Fruit fly (Drosophila melanogaster) whole organism, adult: Measurements from ENCODE around the gene Spt7.
"Not testable (repeated sequence)": the region's sequence is repeated elsewhere in the genome, so short reads cannot be mapped to it uniquely, and the experiment has no call there.

Experiments
- CG11617 ChIP-seq: fragments of 200-800 bp; sonication (Bioruptor generic); optimal IDR thresholded peaks from 2 replicates; lab custom pipeline; 2017; ENCODE audit warnings: mild to moderate bottlenecking, missing biosample characterization, missing genetic modification reagents, missing genetic modification characterization
- CG12768 ChIP-seq: fragments of 200-800 bp; sonication (Bioruptor generic); optimal IDR thresholded peaks from 2 replicates; lab custom pipeline; 2017; ENCODE audit warnings: missing biosample characterization, missing genetic modification characterization, mild to moderate bottlenecking, moderate library complexity, missing genetic modification reagents
- CG14711 ChIP-seq: fragments of 200-800 bp; sonication (Bioruptor generic); optimal IDR thresholded peaks from 2 replicates; lab custom pipeline; 2018; ENCODE audit warnings: missing biosample characterization, mild to moderate bottlenecking, missing genetic modification characterization, moderate library complexity
- CG1620 ChIP-seq: fragments of 200-800 bp; sonication (Bioruptor generic); optimal IDR thresholded peaks from 2 replicates; lab custom pipeline; 2016; ENCODE audit warnings: missing biosample characterization, missing genetic modification characterization
- CG33017 ChIP-seq: fragments of 200-800 bp; sonication (Bioruptor generic); optimal IDR thresholded peaks from 2 replicates; lab custom pipeline; 2018; ENCODE audit warnings: missing biosample characterization, mild to moderate bottlenecking, missing genetic modification characterization, moderate library complexity
- CG5204 ChIP-seq: fragments of 200-800 bp; sonication (Bioruptor generic); optimal IDR thresholded peaks from 2 replicates; lab custom pipeline; 2016; ENCODE audit warnings: missing biosample characterization, missing genetic modification characterization
- CG7045 ChIP-seq: fragments of 200-800 bp; sonication (Bioruptor generic); optimal IDR thresholded peaks from 2 replicates; lab custom pipeline; 2017; ENCODE audit warnings: missing biosample characterization, mild to moderate bottlenecking, missing genetic modification characterization
- CG7101 ChIP-seq: fragments of 200-800 bp; sonication (Bioruptor generic); optimal IDR thresholded peaks from 2 replicates; lab custom pipeline; 2018; ENCODE audit warnings: missing biosample characterization, mild to moderate bottlenecking, missing genetic modification characterization, moderate library complexity
- Clk ChIP-seq: fragments of 200-800 bp; sonication (Bioruptor generic); optimal IDR thresholded peaks from 2 replicates; lab custom pipeline; 2017; ENCODE audit warnings: missing biosample characterization, missing genetic modification characterization
- Crg-1 ChIP-seq: fragments of 200-800 bp; sonication (Bioruptor generic); optimal IDR thresholded peaks from 2 replicates; lab custom pipeline; 2016; ENCODE audit warnings: missing biosample characterization, missing genetic modification characterization
- Hr96 ChIP-seq: fragments of 200-800 bp; sonication (Bioruptor generic); optimal IDR thresholded peaks from 2 replicates; lab custom pipeline; 2016; ENCODE audit warnings: missing biosample characterization, missing genetic modification characterization
- Mnt ChIP-seq: fragments of 200-800 bp; sonication (Bioruptor generic); optimal IDR thresholded peaks from 2 replicates; lab custom pipeline; 2016; ENCODE audit warnings: missing biosample characterization, mild to moderate bottlenecking, missing genetic modification characterization
- bab1 ChIP-seq: fragments of 200-800 bp; sonication (Bioruptor generic); optimal IDR thresholded peaks from 3 replicates; lab custom pipeline; 2019; ENCODE audit warnings: missing biosample characterization, mild to moderate bottlenecking, missing genetic modification characterization, moderate library complexity
- cic ChIP-seq: fragments of 200-800 bp; sonication (Bioruptor generic); optimal IDR thresholded peaks from 2 replicates; lab custom pipeline; 2017; ENCODE audit warnings: missing biosample characterization, mild to moderate bottlenecking, missing genetic modification characterization, moderate library complexity
- cnc ChIP-seq, 2 experiments: fragments of >200 bp; optimal IDR thresholded peaks; 2 replicates each; lab custom pipeline; 2017
- kay ChIP-seq: fragments of 200-800 bp; sonication (Bioruptor generic); peaks from one replicate; lab custom pipeline; 2016; ENCODE audit warnings: missing biosample characterization, missing genetic modification characterization, borderline replicate concordance
- ovo ChIP-seq: fragments of 200-800 bp; sonication (Bioruptor generic); optimal IDR thresholded peaks from 2 replicates; lab custom pipeline; 2016; ENCODE audit warnings: missing biosample characterization, missing genetic modification characterization
- pad ChIP-seq: fragments of 200-800 bp; sonication (Bioruptor generic); optimal IDR thresholded peaks from 3 replicates; lab custom pipeline; 2017; ENCODE audit warnings: missing biosample characterization, missing genetic modification characterization, mild to moderate bottlenecking, moderate library complexity, missing genetic modification reagents
- tj ChIP-seq: fragments of 200-800 bp; sonication (Bioruptor generic); optimal IDR thresholded peaks from 3 replicates; lab custom pipeline; 2017; ENCODE audit warnings: missing biosample characterization, mild to moderate bottlenecking, missing genetic modification characterization, moderate library complexity
- toe ChIP-seq: fragments of 200-800 bp; sonication (Bioruptor generic); optimal IDR thresholded peaks from 2 replicates; lab custom pipeline; 2016; ENCODE audit warnings: missing biosample characterization, missing genetic modification characterization

Spt7 gene

DNA sequence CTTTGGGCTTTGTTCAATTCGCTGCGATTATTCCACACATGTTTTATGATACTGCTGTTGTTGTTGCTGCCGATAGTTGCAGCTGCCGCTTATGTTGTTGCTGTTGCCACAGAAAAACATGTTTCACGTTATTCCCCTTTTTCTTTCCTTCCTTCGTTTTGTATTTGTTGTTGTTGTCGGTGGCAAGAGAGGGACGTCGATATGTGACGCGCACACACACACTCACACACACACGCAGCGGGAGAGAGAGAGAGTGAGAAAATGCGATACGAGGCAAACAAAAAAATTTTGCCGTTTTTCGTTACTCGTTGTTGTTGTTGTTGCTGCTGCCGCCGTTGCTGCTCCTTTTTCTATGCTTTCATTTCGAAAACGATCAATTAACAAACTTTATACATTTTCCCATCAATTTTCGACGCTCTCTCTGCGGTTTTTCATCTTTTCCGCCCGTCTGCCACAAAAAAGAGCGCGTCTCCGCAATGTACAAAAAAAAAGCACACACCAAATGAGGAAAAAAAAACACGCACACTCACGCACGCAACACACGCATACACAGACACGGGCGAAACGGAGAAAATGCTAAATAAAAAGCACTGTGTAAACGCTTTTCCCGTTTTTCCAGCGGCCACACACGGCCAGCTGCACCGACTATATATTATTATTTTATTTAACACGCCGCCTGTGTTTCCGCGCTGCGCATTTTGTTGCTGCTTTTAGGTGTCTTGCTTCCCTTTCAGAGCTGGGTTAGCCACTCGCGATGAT, 36.4 kb downstream of the Spt7 start:
- TF ChIP-seq CG5204 (GFP tag; lab: Kevin White, UChicago), result no peak
- TF ChIP-seq tj, result peak; percentile 37
- TF ChIP-seq CG11617 (GFP tag; lab: Kevin White, UChicago), result peak; percentile 38
- TF ChIP-seq cic (GFP tag; lab: Kevin White, UChicago), result no peak
- no peak for TF ChIP-seq kay (GFP tag; lab: Kevin White, UChicago)
- peak; percentile 38 for TF ChIP-seq pad (GFP tag; lab: Kevin White, UChicago)
- TF ChIP-seq CG7101, result no peak
- TF ChIP-seq CG33017, result no peak
- TF ChIP-seq Mnt (GFP tag; lab: Kevin White, UChicago), result peak; percentile 75
- no peak for TF ChIP-seq CG14711 (tag; lab: Kevin White, UChicago)

DNA sequence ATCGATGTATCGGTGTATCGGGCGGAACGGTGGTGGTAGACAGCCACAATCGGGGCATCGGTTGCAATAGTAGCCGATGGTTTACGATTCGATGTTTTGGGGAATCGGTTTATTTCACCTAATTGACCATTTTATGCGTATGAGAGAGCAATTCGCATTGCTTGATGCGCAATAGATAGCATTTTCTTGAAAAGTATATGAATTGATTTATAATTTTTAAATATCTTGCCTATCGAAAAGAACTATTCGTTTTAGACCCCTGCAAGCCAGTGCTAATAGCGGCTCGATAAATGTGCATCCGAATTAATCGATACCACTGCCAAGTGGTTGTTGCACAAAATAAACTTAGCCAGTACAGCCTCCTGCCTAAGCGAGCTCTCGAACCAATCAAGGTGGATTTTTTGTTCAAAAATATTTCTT, 37.0 kb downstream of the Spt7 start, which contains the start of gene mnb:
Gene mnb, minus strand, starts transcription at position 15 of the 420 bp plus-strand sequence.
- TF ChIP-seq Clk (GFP tag; lab: Kevin White, UChicago), result no peak
- no peak for TF ChIP-seq cic (GFP tag; lab: Kevin White, UChicago)
- TF ChIP-seq CG5204 (GFP tag; lab: Kevin White, UChicago), result peak; percentile 58
- peak; percentile 8 for TF ChIP-seq Mnt (GFP tag; lab: Kevin White, UChicago)
- TF ChIP-seq CG11617 (GFP tag; lab: Kevin White, UChicago), result peak; percentile 17
- TF ChIP-seq ovo, result no peak
- no peak for TF ChIP-seq CG33017
- TF ChIP-seq CG7101, result no peak
- no peak for TF ChIP-seq kay (GFP tag; lab: Kevin White, UChicago)
- peak; percentile 25 for TF ChIP-seq bab1
- no peak for TF ChIP-seq CG14711 (tag; lab: Kevin White, UChicago)
- no peak for TF ChIP-seq Crg-1 (GFP tag; lab: Kevin White, UChicago)
- TF ChIP-seq Hr96 (GFP tag; lab: Kevin White, UChicago), result peak; percentile 60
- peak; percentile 78 for TF ChIP-seq CG1620 (GFP tag; lab: Kevin White, UChicago)
- TF ChIP-seq CG12768 (GFP tag; lab: Kevin White, UChicago), result no peak
- peak; percentile 42 for TF ChIP-seq toe

dm6 chrX:17887877-17888276, 37.6 kb downstream of the Spt7 start, which contains the start of gene CG6788:
Gene CG6788 (plus strand): TSS chrX:17888177.
- no peak for TF ChIP-seq Mnt (GFP tag; lab: Kevin White, UChicago)
- TF ChIP-seq Crg-1 (GFP tag; lab: Kevin White, UChicago), result no peak
- TF ChIP-seq cic (GFP tag; lab: Kevin White, UChicago), result no peak
- TF ChIP-seq kay (GFP tag; lab: Kevin White, UChicago), result no peak
- no peak for TF ChIP-seq Clk (GFP tag; lab: Kevin White, UChicago)
- no peak for TF ChIP-seq CG7101
- TF ChIP-seq CG5204 (GFP tag; lab: Kevin White, UChicago), result no peak
- TF ChIP-seq cnc (optimal IDR thresholded peaks at IDR 0.05; lab: Kevin White, UChicago), result no peak
- no peak for TF ChIP-seq tj
- no peak for TF ChIP-seq bab1
- TF ChIP-seq CG7045, result no peak
- no peak for TF ChIP-seq toe
- TF ChIP-seq CG1620 (GFP tag; lab: Kevin White, UChicago), result no peak
- no peak for TF ChIP-seq CG11617 (GFP tag; lab: Kevin White, UChicago)
- TF ChIP-seq CG14711 (tag; lab: Kevin White, UChicago), result no peak

DNA sequence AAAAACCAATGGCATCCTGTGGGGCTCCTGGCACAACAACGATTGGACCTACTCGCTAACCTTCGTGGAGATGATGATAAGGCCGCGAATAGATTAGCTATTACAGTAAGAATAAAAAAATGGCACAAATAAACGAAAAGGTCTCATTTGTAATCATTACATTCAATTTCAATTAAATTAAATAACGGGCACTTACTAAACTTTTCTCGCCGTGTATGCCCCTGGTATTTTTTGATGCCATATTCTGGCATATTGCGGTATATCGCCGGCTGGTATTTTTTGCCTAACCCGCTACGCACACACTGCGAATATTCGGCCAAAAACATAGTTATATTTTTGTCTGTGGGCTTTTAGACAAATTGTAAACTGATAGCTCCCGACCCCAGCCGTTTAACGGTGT, 39.0 kb downstream of the Spt7 start, which contains the start of gene Gss1:
Gene Gss1, plus strand, starts transcription at position 301 of the 400 bp plus-strand sequence.
- not testable (repeated sequence) for TF ChIP-seq CG7045; CG14711 (tag; lab: Kevin White, UChicago); Crg-1 (GFP tag; lab: Kevin White, UChicago)

- not testable (repeated sequence) for TF ChIP-seq bab1; CG14711 (tag; lab: Kevin White, UChicago); kay (GFP tag; lab: Kevin White, UChicago)
These were observed 49.1 kb downstream of the Spt7 start, which contains the start of gene Gss2 for dm6 chrX:17899402-17899801. Gene Gss2 (plus strand): TSS chrX:17899702.
